Worm (Caenorhabditis elegans) whole organism, mixed stage, embryonic: ENCODE results near the gene gst-4.

ENCODE experiments used
- M03D4.4 ChIP-seq: sonication (generic microtip); optimal IDR thresholded peaks from 2 replicates; lab custom pipeline; 2017; ENCODE audit warnings: mild to moderate bottlenecking, missing genetic modification characterization, missing compliant biosample characterization
- ces-1 ChIP-seq: fragments of 150-350 bp; optimal IDR thresholded peaks from 2 replicates; lab custom pipeline; 2014; ENCODE audit warnings: missing biosample characterization, missing genetic modification reagents, missing genetic modification characterization
- ham-2 ChIP-seq: fragments of 200-800 bp; sonication (Bioruptor generic); optimal IDR thresholded peaks from 2 replicates; lab custom pipeline; 2018; ENCODE audit warnings: mild to moderate bottlenecking, missing genetic modification characterization, missing compliant biosample characterization
- lin-13 ChIP-seq: fragments of 150-350 bp; optimal IDR thresholded peaks from 2 replicates; lab custom pipeline; 2014; ENCODE audit warnings: missing biosample characterization, missing genetic modification characterization
- mep-1 ChIP-seq: fragments of 150-350 bp; optimal IDR thresholded peaks from 2 replicates; lab custom pipeline; 2017; ENCODE audit warnings: missing biosample characterization, missing genetic modification reagents, missing genetic modification characterization, inconsistent platforms
- pha-4 ChIP-seq: fragments of 150-350 bp; optimal IDR thresholded peaks from 2 replicates; lab custom pipeline; 2018; ENCODE audit warnings: missing biosample characterization, missing genetic modification reagents, missing genetic modification characterization
- snpc-4 ChIP-seq: fragments of 150-350 bp; optimal IDR thresholded peaks from 2 replicates; lab custom pipeline; 2014; ENCODE audit warnings: missing biosample characterization, missing genetic modification characterization
- zip-8 ChIP-seq: fragments of 150-350 bp; optimal IDR thresholded peaks from 2 replicates; lab custom pipeline; 2014; ENCODE audit warnings: missing biosample characterization, missing genetic modification characterization
- ztf-11 ChIP-seq: fragments of 150-350 bp; optimal IDR thresholded peaks from 2 replicates; lab custom pipeline; 2014; ENCODE audit warnings: missing biosample characterization, missing genetic modification characterization

DNA sequence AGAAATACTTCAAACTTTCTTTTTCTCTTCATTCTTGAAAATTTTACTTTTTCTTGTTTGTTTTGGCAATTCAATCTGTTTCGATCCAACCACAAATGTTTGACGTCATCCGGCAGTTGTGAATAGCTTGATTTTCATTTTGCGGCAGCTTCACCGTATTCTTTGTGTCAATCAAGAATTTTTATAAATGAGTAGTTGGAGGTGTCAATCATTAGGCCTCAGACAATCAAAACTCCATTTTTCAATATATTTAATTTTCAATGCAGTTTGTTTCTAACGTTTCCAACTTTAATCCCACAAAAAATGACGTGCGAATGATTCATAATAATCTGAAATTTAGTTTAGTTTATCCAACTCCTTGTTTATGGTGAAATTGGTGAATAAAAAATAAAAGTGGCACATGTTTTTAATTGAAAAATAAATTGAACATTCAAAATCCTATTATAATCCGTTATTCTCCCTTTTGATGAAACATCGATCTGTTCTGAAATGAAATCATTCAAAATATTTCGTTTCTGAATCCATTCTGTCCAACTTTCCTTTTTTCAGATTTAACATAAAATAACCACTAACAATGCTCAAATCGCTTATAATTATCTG, 15.6 kb downstream of the gst-4 start, which contains the start of gene ttr-53:
- no peak for TF ChIP-seq mep-1 (tag; lab: Kevin White, UChicago)
- TF ChIP-seq lin-13 (tag; lab: Kevin White, UChicago): no peak
- TF ChIP-seq M03D4.4 (tag; lab: Kevin White, UChicago): no peak
- TF ChIP-seq zip-8 (tag; lab: Kevin White, UChicago): no peak
- no peak for TF ChIP-seq ces-1
- TF ChIP-seq ham-2 (GFP tag; lab: Kevin White, UChicago): no peak
- no peak for TF ChIP-seq snpc-4
- TF ChIP-seq ztf-11: no peak
- TF ChIP-seq pha-4 (tag; lab: Kevin White, UChicago): no peak
